Fruit fly (Drosophila melanogaster): Measurements from ENCODE around the gene Gr93a.

The Gr93a gene

dm6 chr3R:21877636-21878035 is 45.3 kb downstream of the Gr93a start, which contains the start of gene P5CDh2:
TSS of gene P5CDh2 (plus strand) at chr3R:21877936.
- TF ChIP-seq OdsH (GFP tag; optimal IDR thresholded peaks at IDR 0.05) (no peak), psq (GFP tag; optimal IDR thresholded peaks at IDR 0.05) (no peak), sv (GFP tag; optimal IDR thresholded peaks at IDR 0.05) (no peak), Rel (GFP tag; optimal IDR thresholded peaks at IDR 0.05) (no peak), Rel (tag; optimal IDR thresholded peaks at IDR 0.05) (no peak), lola (GFP tag; optimal IDR thresholded peaks at IDR 0.05) (no peak), br (GFP tag; optimal IDR thresholded peaks at IDR 0.05) (no peak), Sp1 (GFP tag; optimal IDR thresholded peaks at IDR 0.05) (no peak), tai (GFP tag; optimal IDR thresholded peaks at IDR 0.05) (no peak), Mio (GFP tag; optimal IDR thresholded peaks at IDR 0.05) (no peak), Hnf4 (GFP tag; optimal IDR thresholded peaks at IDR 0.05) (no peak), fru (GFP tag; optimal IDR thresholded peaks at IDR 0.05) (no peak), N (GFP tag; optimal IDR thresholded peaks at IDR 0.05) (no peak), h (GFP tag; optimal IDR thresholded peaks at IDR 0.05) (no peak), foxo (GFP tag; optimal IDR thresholded peaks at IDR 0.05) (no peak), Jra (GFP tag; optimal IDR thresholded peaks at IDR 0.05) (no peak), CG32264 (GFP tag; optimal IDR thresholded peaks at IDR 0.05) (no peak), jim (GFP tag; optimal IDR thresholded peaks at IDR 0.05) (no peak), dl (GFP tag; optimal IDR thresholded peaks at IDR 0.05; ENCODE audit: insufficient read depth in 1 of 2, partially characterized antibody in 2 of 2) (no peak), brk (GFP tag; optimal IDR thresholded peaks at IDR 0.05) (no peak), GATAd (GFP tag; optimal IDR thresholded peaks at IDR 0.05) (no peak)

DNA sequence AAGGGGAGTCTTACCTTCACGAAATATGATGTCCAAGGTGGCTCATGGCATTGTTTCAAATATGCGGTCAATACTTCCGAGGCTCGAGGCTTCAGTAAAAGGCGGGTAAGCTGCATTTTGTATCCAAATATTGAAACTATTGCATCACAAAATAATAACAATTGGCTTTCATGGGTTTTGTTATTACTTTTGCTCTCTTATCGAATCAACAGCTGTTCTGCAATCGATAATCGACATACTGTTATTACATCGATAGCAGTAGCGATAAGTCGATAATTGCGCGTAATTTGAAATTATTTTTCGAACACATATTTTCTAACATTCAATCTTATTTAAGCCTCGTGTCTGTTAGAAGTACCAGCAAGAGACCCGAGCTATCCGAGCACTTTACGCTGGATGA is 46.2 kb downstream of the Gr93a start, which contains the start of gene CG34148:
Gene CG34148 (minus strand): TSS at position 214 of the 400 bp plus-strand sequence.
- TF ChIP-seq CrebA (GFP tag; optimal IDR thresholded peaks at IDR 0.05; ENCODE audit: borderline replicate concordance) (no peak), CG32264 (GFP tag; optimal IDR thresholded peaks at IDR 0.05) (no peak), fru (GFP tag; optimal IDR thresholded peaks at IDR 0.05) (no peak), woc (GFP tag; optimal IDR thresholded peaks at IDR 0.05) (no peak), Dfd (GFP tag; optimal IDR thresholded peaks at IDR 0.05) (no peak), jim (GFP tag; optimal IDR thresholded peaks at IDR 0.05) (no peak), sv (GFP tag; optimal IDR thresholded peaks at IDR 0.05) (no peak)

dm6 chr3R:21880510-21880909 is 48.2 kb downstream of the Gr93a start, which contains the start of gene CG31465:
TSS of gene CG31465 (plus strand) at chr3R:21880810.
- TF ChIP-seq sage (GFP tag; optimal IDR thresholded peaks at IDR 0.05) = no peak
- TF ChIP-seq OdsH (GFP tag; optimal IDR thresholded peaks at IDR 0.05) = no peak
- no peak for TF ChIP-seq Jra (GFP tag; optimal IDR thresholded peaks at IDR 0.05)
- no peak for TF ChIP-seq sv (GFP tag; optimal IDR thresholded peaks at IDR 0.05)
- TF ChIP-seq Myc (optimal IDR thresholded peaks at IDR 0.05) = no peak
- no peak for TF ChIP-seq CG32264 (GFP tag; optimal IDR thresholded peaks at IDR 0.05)
- TF ChIP-seq jim (GFP tag; optimal IDR thresholded peaks at IDR 0.05) = no peak
- no peak for TF ChIP-seq ey (GFP tag; optimal IDR thresholded peaks at IDR 0.05)
- TF ChIP-seq rgr (GFP tag; optimal IDR thresholded peaks at IDR 0.05) = no peak
- no peak for TF ChIP-seq fru (GFP tag; optimal IDR thresholded peaks at IDR 0.05)
- TF ChIP-seq Dif (GFP tag; optimal IDR thresholded peaks at IDR 0.05; ENCODE audit: partially characterized antibody) = no peak
